Fruit fly (Drosophila melanogaster): ENCODE results near the gene CG45101.

Gene CG45101

DNA sequence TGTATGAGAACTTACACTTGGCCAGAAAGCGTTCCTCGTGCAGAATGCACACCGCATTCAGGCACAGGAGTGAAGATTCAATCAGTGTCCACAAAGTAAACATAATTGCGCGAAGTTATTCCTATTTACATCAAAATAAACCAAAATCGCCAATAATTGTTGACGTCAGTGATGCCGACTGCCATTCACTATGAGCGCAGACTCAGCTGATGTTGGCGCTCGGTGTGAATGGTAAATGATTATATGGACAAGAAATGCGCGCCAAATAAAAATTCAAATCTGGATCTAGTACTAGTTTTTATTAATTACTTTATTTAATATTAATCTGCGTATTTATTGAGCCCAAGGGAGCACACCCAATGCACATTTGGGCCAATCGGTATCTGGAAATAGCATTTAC, 2.4 kb upstream of the CG45101 start, which contains the start of gene CG32069 (continued):
- TF ChIP-seq CG1529 (GFP tag; optimal IDR thresholded peaks at IDR 0.05), result no peak
- no peak for TF ChIP-seq CG14710 (tag; optimal IDR thresholded peaks at IDR 0.05)
- no peak for TF ChIP-seq Jarid2 (GFP tag; optimal IDR thresholded peaks at IDR 0.05)
- no peak for TF ChIP-seq Max (GFP tag; optimal IDR thresholded peaks at IDR 0.05)
- no peak for TF ChIP-seq Hmr (GFP tag; optimal IDR thresholded peaks at IDR 0.05)
- no peak for TF ChIP-seq CG3847 (GFP tag; IDR thresholded peaks at IDR 0.05)
- peak; percentile 54 for TF ChIP-seq MESR4 (GFP tag; optimal IDR thresholded peaks at IDR 0.05)
- no peak for TF ChIP-seq Spps (tag; optimal IDR thresholded peaks at IDR 0.05)
- no peak for TF ChIP-seq grau (tag; optimal IDR thresholded peaks at IDR 0.05)
- TF ChIP-seq rib (GFP tag; IDR thresholded peaks at IDR 0.05), result no peak
- no peak for TF ChIP-seq h (optimal IDR thresholded peaks at IDR 0.05)
- no peak for TF ChIP-seq CG10147 (GFP tag; optimal IDR thresholded peaks at IDR 0.05)
- TF ChIP-seq CG9609 (GFP tag; optimal IDR thresholded peaks at IDR 0.05), result no peak
- TF ChIP-seq CG16779 (GFP tag; IDR thresholded peaks at IDR 0.05), result no peak
- no peak for TF ChIP-seq grn (GFP tag; optimal IDR thresholded peaks at IDR 0.05)
- no peak for TF ChIP-seq Tbp (GFP tag; optimal IDR thresholded peaks at IDR 0.05)
- no peak for TF ChIP-seq CG4360 (GFP tag; IDR thresholded peaks at IDR 0.05)
- no peak for TF ChIP-seq dimm (GFP tag; IDR thresholded peaks at IDR 0.05)
- no peak for TF ChIP-seq Usf (GFP tag; optimal IDR thresholded peaks at IDR 0.05)
- TF ChIP-seq CG15514 (GFP tag; optimal IDR thresholded peaks at IDR 0.05), result peak; percentile 36
- TF ChIP-seq Vsx1 (GFP tag; optimal IDR thresholded peaks at IDR 0.05), result no peak
- no peak for TF ChIP-seq al (GFP tag; IDR thresholded peaks at IDR 0.05)
- TF ChIP-seq pfk (GFP tag; optimal IDR thresholded peaks at IDR 0.05), result no peak
- peak; percentile 88 for TF ChIP-seq E2f2 (GFP tag; IDR thresholded peaks at IDR 0.05)
- peak; percentile 53 for TF ChIP-seq pzg (GFP tag; optimal IDR thresholded peaks at IDR 0.05)
- no peak for TF ChIP-seq CG6689 (GFP tag; IDR thresholded peaks at IDR 0.05)
- no peak for TF ChIP-seq CG30431 (GFP tag; optimal IDR thresholded peaks at IDR 0.05)
- no peak for TF ChIP-seq mirr (GFP tag; optimal IDR thresholded peaks at IDR 0.05)
- no peak for TF ChIP-seq CG12744 (GFP tag; optimal IDR thresholded peaks at IDR 0.05)
- no peak for TF ChIP-seq CG18599 (GFP tag; optimal IDR thresholded peaks at IDR 0.05)
- TF ChIP-seq ab (GFP tag; optimal IDR thresholded peaks at IDR 0.05), result no peak
- no peak for TF ChIP-seq HmgD (GFP tag; optimal IDR thresholded peaks at IDR 0.05)
- no peak for TF ChIP-seq corto (GFP tag; optimal IDR thresholded peaks at IDR 0.05)

DNA sequence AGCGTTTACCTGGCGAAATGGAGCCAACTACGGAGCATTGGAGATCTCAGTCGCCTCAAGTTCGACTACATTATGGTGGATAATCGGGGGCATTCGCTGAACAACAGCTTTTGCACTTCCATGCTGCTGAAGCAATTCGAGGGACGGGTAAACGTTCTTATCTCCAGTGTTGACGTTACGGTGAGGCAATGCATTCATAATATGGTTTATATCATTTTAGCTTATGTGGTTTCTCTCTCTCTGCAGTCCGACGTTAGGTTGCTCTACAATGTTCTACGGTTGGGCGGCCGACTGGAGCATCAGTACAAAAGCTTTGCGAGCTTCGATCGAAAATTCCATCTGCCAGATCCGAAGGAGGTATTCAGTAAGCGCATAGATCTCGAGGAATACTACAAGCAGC, 1.1 kb downstream of the CG45101 start:
- no peak for TF ChIP-seq CG11560 (tag; IDR thresholded peaks at IDR 0.05)
- no peak for TF ChIP-seq rib (GFP tag; IDR thresholded peaks at IDR 0.05)
- no peak for TF ChIP-seq CG10431 (GFP tag; optimal IDR thresholded peaks at IDR 0.05)
- TF ChIP-seq CG7372 (GFP tag; IDR thresholded peaks at IDR 0.05), result no peak
- TF ChIP-seq CG10543 (GFP tag; optimal IDR thresholded peaks at IDR 0.05), result no peak
- TF ChIP-seq sens-2 (GFP tag; IDR thresholded peaks at IDR 0.05), result no peak
- TF ChIP-seq CG42726 (GFP tag; IDR thresholded peaks at IDR 0.05; ENCODE audit: partially characterized antibody), result no peak
- TF ChIP-seq CG13123 (GFP tag; optimal IDR thresholded peaks at IDR 0.05), result no peak
- no peak for TF ChIP-seq PHDP (tag; optimal IDR thresholded peaks at IDR 0.05)
- TF ChIP-seq CG13296 (GFP tag; optimal IDR thresholded peaks at IDR 0.05), result peak; percentile 48
- no peak for TF ChIP-seq CG43689 (GFP tag; IDR thresholded peaks at IDR 0.05)
- peak; percentile 48 for TF ChIP-seq nom (GFP tag; optimal IDR thresholded peaks at IDR 0.05)
- no peak for TF ChIP-seq crc (GFP tag; optimal IDR thresholded peaks at IDR 0.05)
- TF ChIP-seq CG30020 (tag; optimal IDR thresholded peaks at IDR 0.05), result no peak
- TF ChIP-seq CG6683 (GFP tag; optimal IDR thresholded peaks at IDR 0.05), result no peak
- TF ChIP-seq eyg (GFP tag; optimal IDR thresholded peaks at IDR 0.05), result no peak
- TF ChIP-seq CG2889 (GFP tag; IDR thresholded peaks at IDR 0.05), result no peak
- 0 out of 3 replicates have a peak, but pooled peaks have one; percentile 25 for TF ChIP-seq ci (GFP tag; IDR thresholded peaks at IDR 0.05)
- no peak for TF ChIP-seq Dbx (GFP tag; IDR thresholded peaks at IDR 0.05)
- no peak for TF ChIP-seq kni (GFP tag; optimal IDR thresholded peaks at IDR 0.05)
- TF ChIP-seq so (GFP tag; IDR thresholded peaks at IDR 0.05), result no peak
- TF ChIP-seq seq (GFP tag; IDR thresholded peaks at IDR 0.05), result no peak

Measured in whole organism, embryonic.